Fruit fly (Drosophila melanogaster) whole organism, wandering third instar larva: ENCODE data around the gene Gprk2.

Experiments
- CG9705 ChIP-seq: fragments of 200-800 bp; sonication (Bioruptor generic); optimal IDR thresholded peaks from 2 replicates; lab custom pipeline; 2018; ENCODE audit warnings: missing biosample characterization, mild to moderate bottlenecking, missing genetic modification characterization
- dl ChIP-seq, 2 experiments: fragments of 175-275, 200-275 bp in 1 of 2; fragments of 200-275 bp in 1 of 2; sonication (Bioruptor generic); optimal IDR thresholded peaks; lab custom pipeline; 2018; ENCODE audit warnings: mild to moderate bottlenecking in 2 of 2, missing biosample characterization in 2 of 2, missing genetic modification characterization in 2 of 2, moderate library complexity in 2 of 2; ENCODE audit not compliant: partially characterized antibody in 2 of 2, insufficient read depth in 1 of 2
- psq ChIP-seq: fragments of 200-800 bp; sonication (Bioruptor generic); optimal IDR thresholded peaks from 3 replicates; lab custom pipeline; 2017; ENCODE audit warnings: missing biosample characterization, mild to moderate bottlenecking, missing genetic modification characterization, moderate library complexity
- woc ChIP-seq: sonication (Bioruptor generic); optimal IDR thresholded peaks from 2 replicates; lab custom pipeline; 2016; ENCODE audit warnings: missing biosample characterization, mild to moderate bottlenecking, missing genetic modification characterization

DNA sequence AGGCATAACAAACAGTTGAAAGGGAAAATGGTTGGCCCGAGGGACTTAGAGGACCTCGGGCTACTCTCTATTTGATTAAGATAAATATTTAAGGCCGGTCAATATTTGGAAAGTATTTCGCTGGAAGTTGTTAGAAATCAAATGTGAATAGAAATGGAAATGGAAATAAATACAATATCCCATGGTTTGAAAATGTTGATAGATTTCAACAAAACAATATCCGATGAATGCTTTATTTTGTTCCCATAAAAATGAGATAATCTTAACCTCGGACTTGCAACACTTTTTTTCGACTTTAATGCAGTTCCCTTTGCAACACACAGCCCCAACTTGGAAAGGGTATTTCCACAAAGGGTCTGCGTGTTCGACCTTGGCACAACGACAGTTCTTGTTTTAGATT is 36.0 kb upstream of the Gprk2 start:
- TF ChIP-seq psq: no peak
- no peak for TF ChIP-seq dl (GFP tag; optimal IDR thresholded peaks at IDR 0.05; lab: Kevin White, UChicago; ENCODE audit: insufficient read depth in 1 of 2, partially characterized antibody in 2 of 2)
- no peak for TF ChIP-seq CG9705 (GFP tag; lab: Kevin White, UChicago)
- TF ChIP-seq woc (GFP tag; lab: Kevin White, UChicago): no peak
